Fruit fly (Drosophila melanogaster) whole organism, adult: Measurements from ENCODE around the gene prage.

Source experiments
- CG11617 ChIP-seq: fragments of 200-800 bp; sonication (Bioruptor generic); optimal IDR thresholded peaks from 2 replicates; lab custom pipeline; 2017; ENCODE audit warnings: mild to moderate bottlenecking, missing biosample characterization, missing genetic modification reagents, missing genetic modification characterization
- CG12768 ChIP-seq: fragments of 200-800 bp; sonication (Bioruptor generic); optimal IDR thresholded peaks from 2 replicates; lab custom pipeline; 2017; ENCODE audit warnings: missing biosample characterization, missing genetic modification characterization, mild to moderate bottlenecking, moderate library complexity, missing genetic modification reagents
- CG14711 ChIP-seq: fragments of 200-800 bp; sonication (Bioruptor generic); optimal IDR thresholded peaks from 2 replicates; lab custom pipeline; 2018; ENCODE audit warnings: missing biosample characterization, mild to moderate bottlenecking, missing genetic modification characterization, moderate library complexity
- CG1620 ChIP-seq: fragments of 200-800 bp; sonication (Bioruptor generic); optimal IDR thresholded peaks from 2 replicates; lab custom pipeline; 2016; ENCODE audit warnings: missing biosample characterization, missing genetic modification characterization
- CG33017 ChIP-seq: fragments of 200-800 bp; sonication (Bioruptor generic); optimal IDR thresholded peaks from 2 replicates; lab custom pipeline; 2018; ENCODE audit warnings: missing biosample characterization, mild to moderate bottlenecking, missing genetic modification characterization, moderate library complexity
- CG5204 ChIP-seq: fragments of 200-800 bp; sonication (Bioruptor generic); optimal IDR thresholded peaks from 2 replicates; lab custom pipeline; 2016; ENCODE audit warnings: missing biosample characterization, missing genetic modification characterization
- CG7045 ChIP-seq: fragments of 200-800 bp; sonication (Bioruptor generic); optimal IDR thresholded peaks from 2 replicates; lab custom pipeline; 2017; ENCODE audit warnings: missing biosample characterization, mild to moderate bottlenecking, missing genetic modification characterization
- CG7101 ChIP-seq: fragments of 200-800 bp; sonication (Bioruptor generic); optimal IDR thresholded peaks from 2 replicates; lab custom pipeline; 2018; ENCODE audit warnings: missing biosample characterization, mild to moderate bottlenecking, missing genetic modification characterization, moderate library complexity
- Clk ChIP-seq: fragments of 200-800 bp; sonication (Bioruptor generic); optimal IDR thresholded peaks from 2 replicates; lab custom pipeline; 2017; ENCODE audit warnings: missing biosample characterization, missing genetic modification characterization
- Crg-1 ChIP-seq: fragments of 200-800 bp; sonication (Bioruptor generic); optimal IDR thresholded peaks from 2 replicates; lab custom pipeline; 2016; ENCODE audit warnings: missing biosample characterization, missing genetic modification characterization
- Hr96 ChIP-seq: fragments of 200-800 bp; sonication (Bioruptor generic); optimal IDR thresholded peaks from 2 replicates; lab custom pipeline; 2016; ENCODE audit warnings: missing biosample characterization, missing genetic modification characterization
- Mnt ChIP-seq: fragments of 200-800 bp; sonication (Bioruptor generic); optimal IDR thresholded peaks from 2 replicates; lab custom pipeline; 2016; ENCODE audit warnings: missing biosample characterization, mild to moderate bottlenecking, missing genetic modification characterization
- bab1 ChIP-seq: fragments of 200-800 bp; sonication (Bioruptor generic); optimal IDR thresholded peaks from 3 replicates; lab custom pipeline; 2019; ENCODE audit warnings: missing biosample characterization, mild to moderate bottlenecking, missing genetic modification characterization, moderate library complexity
- cic ChIP-seq: fragments of 200-800 bp; sonication (Bioruptor generic); optimal IDR thresholded peaks from 2 replicates; lab custom pipeline; 2017; ENCODE audit warnings: missing biosample characterization, mild to moderate bottlenecking, missing genetic modification characterization, moderate library complexity
- cnc ChIP-seq, 2 experiments: fragments of >200 bp; optimal IDR thresholded peaks; 2 replicates each; lab custom pipeline; 2017
- kay ChIP-seq: fragments of 200-800 bp; sonication (Bioruptor generic); peaks from one replicate; lab custom pipeline; 2016; ENCODE audit warnings: missing biosample characterization, missing genetic modification characterization, borderline replicate concordance
- ovo ChIP-seq: fragments of 200-800 bp; sonication (Bioruptor generic); optimal IDR thresholded peaks from 2 replicates; lab custom pipeline; 2016; ENCODE audit warnings: missing biosample characterization, missing genetic modification characterization
- pad ChIP-seq: fragments of 200-800 bp; sonication (Bioruptor generic); optimal IDR thresholded peaks from 3 replicates; lab custom pipeline; 2017; ENCODE audit warnings: missing biosample characterization, missing genetic modification characterization, mild to moderate bottlenecking, moderate library complexity, missing genetic modification reagents
- tj ChIP-seq: fragments of 200-800 bp; sonication (Bioruptor generic); optimal IDR thresholded peaks from 3 replicates; lab custom pipeline; 2017; ENCODE audit warnings: missing biosample characterization, mild to moderate bottlenecking, missing genetic modification characterization, moderate library complexity
- toe ChIP-seq: fragments of 200-800 bp; sonication (Bioruptor generic); optimal IDR thresholded peaks from 2 replicates; lab custom pipeline; 2016; ENCODE audit warnings: missing biosample characterization, missing genetic modification characterization

prage gene

dm6 chrX:1773532-1774346 is at the start of gene prage, which contains the start of gene Adar:
Gene prage (plus strand): TSS chrX:1773719.
Gene Adar (plus strand): TSS chrX:1773725.
- TF ChIP-seq CG7101 (tag; lab: Kevin White, UChicago) = peak; percentile 19
- TF ChIP-seq CG14711 (tag; lab: Kevin White, UChicago) = peak; percentile 8
- TF ChIP-seq bab1 (GFP tag; lab: Kevin White, UChicago) = peak; percentile 15
- TF ChIP-seq Clk (GFP tag; lab: Kevin White, UChicago) = no peak
- peak; percentile 43 for TF ChIP-seq Hr96
- TF ChIP-seq CG1620 (GFP tag; lab: Kevin White, UChicago) = peak; percentile 25

DNA sequence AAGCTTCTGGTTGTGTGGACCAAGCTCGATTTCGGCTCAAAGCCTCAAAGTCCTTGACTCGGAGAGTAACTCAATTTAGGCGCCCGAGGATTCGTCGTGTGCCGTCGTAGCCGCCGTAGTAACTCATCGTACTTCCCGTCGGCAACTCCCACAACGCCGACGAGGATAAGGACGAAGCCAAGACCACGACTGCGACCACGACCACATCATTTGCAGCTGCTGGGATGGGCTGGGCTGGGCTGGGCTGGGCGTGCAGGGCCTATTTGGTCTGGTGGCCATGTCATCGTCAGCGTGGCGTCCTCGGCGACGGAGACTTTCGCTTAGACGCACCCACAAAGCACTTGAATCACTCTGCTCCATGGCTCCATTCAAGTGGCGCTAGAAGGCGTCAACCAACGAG is 38.4 kb upstream of the prage start:
- no peak for TF ChIP-seq kay (GFP tag; lab: Kevin White, UChicago)
- TF ChIP-seq cic = no peak
- no peak for TF ChIP-seq toe (GFP tag; lab: Kevin White, UChicago)
- TF ChIP-seq CG5204 (GFP tag; lab: Kevin White, UChicago) = no peak
- no peak for TF ChIP-seq CG1620 (GFP tag; lab: Kevin White, UChicago)
- no peak for TF ChIP-seq CG33017
- no peak for TF ChIP-seq Crg-1
- no peak for TF ChIP-seq pad (GFP tag; lab: Kevin White, UChicago)
- no peak for TF ChIP-seq CG7045 (GFP tag; lab: Kevin White, UChicago)
- no peak for TF ChIP-seq tj (GFP tag; lab: Kevin White, UChicago)
- no peak for TF ChIP-seq bab1 (GFP tag; lab: Kevin White, UChicago)
- no peak for TF ChIP-seq Clk (GFP tag; lab: Kevin White, UChicago)

dm6 chrX:1753938-1754566 is 19.5 kb upstream of the prage start, which contains the start of gene Scgdelta:
Gene Scgdelta (minus strand): TSS chrX:1754065.
- TF ChIP-seq CG5204 (GFP tag; lab: Kevin White, UChicago) (no peak), ovo (no peak), CG14711 (tag; lab: Kevin White, UChicago) (no peak), CG33017 (no peak), kay (GFP tag; lab: Kevin White, UChicago) (no peak), CG7045 (GFP tag; lab: Kevin White, UChicago) (no peak), cnc (optimal IDR thresholded peaks at IDR 0.05; lab: Kevin White, UChicago) (no peak), CG11617 (GFP tag; lab: Kevin White, UChicago) (no peak), bab1 (GFP tag; lab: Kevin White, UChicago) (no peak), CG1620 (GFP tag; lab: Kevin White, UChicago) (no peak), cic (no peak), tj (GFP tag; lab: Kevin White, UChicago) (no peak), Hr96 (no peak), Crg-1 (no peak), CG12768 (GFP tag; lab: Kevin White, UChicago) (no peak)

DNA sequence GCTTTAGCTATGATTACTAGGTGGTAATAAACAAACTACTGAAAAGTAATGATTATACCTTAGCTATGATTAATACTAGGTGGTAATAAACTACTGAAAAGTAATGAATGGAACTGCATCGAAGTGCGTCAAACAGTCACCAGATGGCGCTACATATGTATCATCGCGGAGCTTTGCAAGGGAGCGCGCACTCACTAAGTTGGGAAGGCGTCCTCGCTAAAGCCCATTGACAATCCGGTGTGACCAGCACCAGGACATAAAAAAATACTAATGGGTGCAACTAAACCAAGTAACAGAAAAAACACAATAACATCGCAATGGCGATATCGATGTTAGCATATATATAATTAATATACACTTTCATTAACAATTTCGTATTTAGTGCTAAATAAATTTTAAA is 893 bp upstream of the prage start:
- TF ChIP-seq CG7101 (tag; lab: Kevin White, UChicago) (peak; percentile 32), ovo (no peak), CG1620 (GFP tag; lab: Kevin White, UChicago) (peak; percentile 11), CG12768 (GFP tag; lab: Kevin White, UChicago) (no peak), cnc (optimal IDR thresholded peaks at IDR 0.05; lab: Kevin White, UChicago) (no peak), pad (GFP tag; lab: Kevin White, UChicago) (peak; percentile 11), toe (GFP tag; lab: Kevin White, UChicago) (no peak), kay (GFP tag; lab: Kevin White, UChicago) (no peak), cic (peak; percentile 88), bab1 (GFP tag; lab: Kevin White, UChicago) (peak; percentile 85), Hr96 (no peak)

dm6 chrX:1774347-1774829 is 869 bp downstream of the prage start:
- TF ChIP-seq CG7045 (GFP tag; lab: Kevin White, UChicago) (no peak), kay (GFP tag; lab: Kevin White, UChicago) (no peak), cnc (optimal IDR thresholded peaks at IDR 0.05; lab: Kevin White, UChicago) (no peak), Mnt (peak; percentile 48), CG1620 (GFP tag; lab: Kevin White, UChicago) (no peak), pad (GFP tag; lab: Kevin White, UChicago) (peak; percentile 72), CG5204 (GFP tag; lab: Kevin White, UChicago) (no peak), CG33017 (no peak), tj (GFP tag; lab: Kevin White, UChicago) (no peak)

dm6 chrX:1789266-1789665 is 15.7 kb downstream of the prage start, which contains the start of gene CG32806:
Gene CG32806 (plus strand): TSS chrX:1789566.
- TF ChIP-seq ovo (no peak), tj (GFP tag; lab: Kevin White, UChicago) (no peak), kay (GFP tag; lab: Kevin White, UChicago) (no peak), Crg-1 (no peak), CG7045 (GFP tag; lab: Kevin White, UChicago) (no peak), CG33017 (no peak), CG1620 (GFP tag; lab: Kevin White, UChicago) (no peak), pad (GFP tag; lab: Kevin White, UChicago) (no peak), CG7101 (tag; lab: Kevin White, UChicago) (no peak), CG14711 (tag; lab: Kevin White, UChicago) (no peak), CG12768 (GFP tag; lab: Kevin White, UChicago) (no peak)
